ENCODE assay signal across 2 fruit fly cellular contexts in genomic region chr3R:11551071-11551470, dm6.
TF ChIP-seq lines count a peak whose summit lies in the region.

No protein-coding gene starts in this region.

- no peak for TF ChIP-seq CTCF in whole organism, embryonic (GFP tag; optimal IDR thresholded peaks at IDR 0.05; lab: Kevin White, UChicago)

TF ChIP-seq in whole organism, embryonic, 481 proteins besides CTCF, POLR2A, EP300 and RAD21:
- TF ChIP-seq h (optimal IDR thresholded peaks at IDR 0.05; lab: Kevin White, UChicago) (no peak), abd-A (tag; optimal IDR thresholded peaks at IDR 0.05; lab: Kevin White, UChicago) (peak; percentile 93), cg (GFP tag; optimal IDR thresholded peaks at IDR 0.05; lab: Kevin White, UChicago) (peak; percentile 10), mirr (GFP tag; optimal IDR thresholded peaks at IDR 0.05; lab: Kevin White, UChicago) (peak; percentile 0), chinmo (GFP tag; IDR thresholded peaks at IDR 0.05; lab: Robert Waterston, UW; ENCODE audit: partially characterized antibody) (0 out of 4 replicates have a peak, but pooled peaks have one; percentile 12)

TF ChIP-seq in whole organism, wandering third instar larva, 38 proteins besides CTCF, POLR2A, EP300 and RAD21:
- TF ChIP-seq lola (GFP tag; optimal IDR thresholded peaks at IDR 0.05; lab: Kevin White, UChicago) (no peak), br (GFP tag; optimal IDR thresholded peaks at IDR 0.05; lab: Kevin White, UChicago) (no peak), Dfd (GFP tag; optimal IDR thresholded peaks at IDR 0.05; lab: Kevin White, UChicago) (peak; percentile 21), fru (GFP tag; optimal IDR thresholded peaks at IDR 0.05; lab: Kevin White, UChicago) (no peak), dsf (GFP tag; optimal IDR thresholded peaks at IDR 0.05; lab: Kevin White, UChicago; ENCODE audit: borderline replicate concordance) (no peak), Hr83 (GFP tag; optimal IDR thresholded peaks at IDR 0.05; lab: Kevin White, UChicago; ENCODE audit: poor library complexity, severe bottlenecking) (no peak), Jra (GFP tag; optimal IDR thresholded peaks at IDR 0.05; lab: Kevin White, UChicago) (no peak)

Comparison
In these comparisons a context has a peak if more than half of its experiments do, and no peak if none do; other contexts are left out.
1. Of the 10 proteins assayed by ChIP-seq in both whole organism, embryonic and whole organism, wandering third instar larva: peak only in whole organism, embryonic: none; only in whole organism, wandering third instar larva: Dfd; in both: none; in neither: 9.